Worm (Caenorhabditis elegans): ENCODE results near the gene T27E9.2.

ce11 chrIII:13492377-13492776 lies 30.0 kb upstream of the T27E9.2 start, which contains the start of gene twk-40:
- no peak for TF ChIP-seq egl-13 (tag; optimal IDR thresholded peaks at IDR 0.05)
- no peak for TF ChIP-seq ztf-11 (tag; optimal IDR thresholded peaks at IDR 0.05)
- TF ChIP-seq lin-39 (tag; optimal IDR thresholded peaks at IDR 0.05): no peak
- no peak for TF ChIP-seq sup-37 (GFP tag; optimal IDR thresholded peaks at IDR 0.05)
